Worm (Caenorhabditis elegans) whole organism, L2 larva: Measurements from ENCODE around the gene josd-1.

Source experiments
- Y55F3AM.14 ChIP-seq: fragments of 200-800 bp; sonication (Bioruptor generic); optimal IDR thresholded peaks from 2 replicates; lab custom pipeline; 2018; ENCODE audit warnings: mild to moderate bottlenecking, missing genetic modification characterization, missing compliant biosample characterization
- ZK546.5 ChIP-seq: sonication (generic microtip); optimal IDR thresholded peaks from 2 replicates; lab custom pipeline; 2017; ENCODE audit warnings: missing biosample characterization, missing genetic modification characterization
- aly-2 ChIP-seq: fragments of 150-350 bp; optimal IDR thresholded peaks from 2 replicates; lab custom pipeline; 2014; ENCODE audit warnings: missing biosample characterization, missing genetic modification characterization
- ama-1 ChIP-seq: fragments of 150-350 bp; optimal IDR thresholded peaks from 2 replicates; lab custom pipeline; 2018; ENCODE audit warnings: inconsistent platforms
- ceh-16 ChIP-seq: fragments of 150-350 bp; optimal IDR thresholded peaks from 2 replicates; lab custom pipeline; 2014; ENCODE audit warnings: missing biosample characterization, missing genetic modification characterization
- ceh-82 ChIP-seq: fragments of 150-350 bp; optimal IDR thresholded peaks from 2 replicates; lab custom pipeline; 2014; ENCODE audit warnings: missing biosample characterization, missing genetic modification characterization
- elt-3 ChIP-seq: sonication (generic microtip); optimal IDR thresholded peaks from 2 replicates; lab custom pipeline; 2017; ENCODE audit warnings: missing biosample characterization, missing genetic modification characterization
- fos-1 ChIP-seq: fragments of 150-350 bp; optimal IDR thresholded peaks from 2 replicates; lab custom pipeline; 2014; ENCODE audit warnings: missing biosample characterization, missing genetic modification characterization
- gmeb-1 ChIP-seq: fragments of 150-350 bp; optimal IDR thresholded peaks from 2 replicates; lab custom pipeline; 2014; ENCODE audit warnings: missing biosample characterization, missing genetic modification characterization
- lin-11 ChIP-seq: fragments of 150-350 bp; sonication (generic microtip); optimal IDR thresholded peaks from 2 replicates; lab custom pipeline; 2014; ENCODE audit warnings: missing biosample characterization, missing genetic modification characterization, inconsistent platforms, mixed read lengths
- lin-13 ChIP-seq: fragments of 150-350 bp; optimal IDR thresholded peaks from 2 replicates; lab custom pipeline; 2014; ENCODE audit warnings: missing biosample characterization, missing genetic modification reagents, missing genetic modification characterization
- lin-39 ChIP-seq: fragments of 150-350 bp; optimal IDR thresholded peaks from 2 replicates; lab custom pipeline; 2014; ENCODE audit warnings: missing biosample characterization, missing genetic modification reagents, missing genetic modification characterization
- lsy-2 ChIP-seq, 2 experiments: fragments of 150-350 bp in 1 of 2; sonication (generic microtip) in 1 of 2; optimal IDR thresholded peaks; 2 replicates each; lab custom pipeline; 2014 to 2017; ENCODE audit warnings: missing biosample characterization in 2 of 2, missing genetic modification characterization in 2 of 2
- mab-5 ChIP-seq: fragments of 150-350 bp; optimal IDR thresholded peaks from 2 replicates; lab custom pipeline; 2014; ENCODE audit warnings: missing biosample characterization, missing genetic modification characterization
- mdl-1 ChIP-seq, 2 experiments: fragments of 150-350 bp in 1 of 2; sonication (generic microtip) in 1 of 2; optimal IDR thresholded peaks; 2 replicates each; lab custom pipeline; 2017; ENCODE audit warnings: missing biosample characterization in 2 of 2, missing genetic modification characterization in 2 of 2
- nhr-10 ChIP-seq: sonication (generic microtip); optimal IDR thresholded peaks from 2 replicates; lab custom pipeline; 2017; ENCODE audit warnings: missing biosample characterization, missing genetic modification characterization
- nhr-12 ChIP-seq: fragments of 150-350 bp; optimal IDR thresholded peaks from 2 replicates; lab custom pipeline; 2014; ENCODE audit warnings: missing biosample characterization, missing genetic modification characterization
- nhr-129 ChIP-seq: fragments of 150-350 bp; optimal IDR thresholded peaks from 2 replicates; lab custom pipeline; 2014; ENCODE audit warnings: missing biosample characterization, missing genetic modification characterization
- nhr-21 ChIP-seq: fragments of 150-350 bp; optimal IDR thresholded peaks from 2 replicates; lab custom pipeline; 2014; ENCODE audit warnings: missing biosample characterization, missing genetic modification characterization
- nhr-23 ChIP-seq: fragments of 150-350 bp; optimal IDR thresholded peaks from 2 replicates; lab custom pipeline; 2014; ENCODE audit warnings: missing biosample characterization, missing genetic modification reagents, missing genetic modification characterization
- nhr-237 ChIP-seq: fragments of 150-350 bp; optimal IDR thresholded peaks from 2 replicates; lab custom pipeline; 2014; ENCODE audit warnings: missing biosample characterization, missing genetic modification characterization
- nhr-25 ChIP-seq: fragments of 150-350 bp; sonication (generic microtip); optimal IDR thresholded peaks from 3 replicates; lab custom pipeline; 2014; ENCODE audit warnings: missing biosample characterization, missing genetic modification characterization
- nhr-6 ChIP-seq: fragments of 150-350 bp; optimal IDR thresholded peaks from 2 replicates; lab custom pipeline; 2014; ENCODE audit warnings: missing biosample characterization, missing genetic modification characterization
- skn-1 ChIP-seq: sonication (generic microtip); optimal IDR thresholded peaks from 2 replicates; lab custom pipeline; 2017; ENCODE audit warnings: missing biosample characterization, missing genetic modification characterization
- sma-3 ChIP-seq: sonication (generic microtip); optimal IDR thresholded peaks from 2 replicates; lab custom pipeline; 2016; ENCODE audit warnings: missing genetic modification reagents, missing genetic modification characterization, missing compliant biosample characterization
- sma-9 ChIP-seq, 2 experiments: fragments of 150-350 bp in 1 of 2; sonication (generic microtip) in 1 of 2; optimal IDR thresholded peaks; 2 replicates each; lab custom pipeline; 2014 to 2016; ENCODE audit warnings: missing genetic modification characterization in 2 of 2, mild to moderate bottlenecking in 1 of 2, missing biosample characterization in 1 of 2, missing compliant biosample characterization in 1 of 2, missing genetic modification reagents in 1 of 2, moderate library complexity in 1 of 2
- snpc-4 ChIP-seq: fragments of 150-350 bp; optimal IDR thresholded peaks from 2 replicates; lab custom pipeline; 2014; ENCODE audit warnings: missing biosample characterization, missing genetic modification characterization
- unc-39 ChIP-seq: fragments of 150-350 bp; optimal IDR thresholded peaks from 2 replicates; lab custom pipeline; 2014; ENCODE audit warnings: missing biosample characterization, missing genetic modification characterization
- unc-55 ChIP-seq: fragments of 150-350 bp; sonication (generic microtip); optimal IDR thresholded peaks from 3 replicates; lab custom pipeline; 2014; ENCODE audit warnings: missing biosample characterization, missing genetic modification reagents, missing genetic modification characterization
- zag-1 ChIP-seq: fragments of 150-350 bp; optimal IDR thresholded peaks from 2 replicates; lab custom pipeline; 2014; ENCODE audit warnings: missing biosample characterization, missing genetic modification characterization
- ztf-1 ChIP-seq: fragments of 200-800 bp; sonication (Bioruptor generic); conservative IDR thresholded peaks from 2 replicates; pipeline ENCODE4 v1.3.6; 2022; ENCODE audit warnings: missing genetic modification characterization, missing compliant biosample characterization
- ztf-11 ChIP-seq: sonication (generic microtip); optimal IDR thresholded peaks from 2 replicates; lab custom pipeline; 2017; ENCODE audit warnings: missing biosample characterization, missing genetic modification characterization

Gene josd-1

DNA sequence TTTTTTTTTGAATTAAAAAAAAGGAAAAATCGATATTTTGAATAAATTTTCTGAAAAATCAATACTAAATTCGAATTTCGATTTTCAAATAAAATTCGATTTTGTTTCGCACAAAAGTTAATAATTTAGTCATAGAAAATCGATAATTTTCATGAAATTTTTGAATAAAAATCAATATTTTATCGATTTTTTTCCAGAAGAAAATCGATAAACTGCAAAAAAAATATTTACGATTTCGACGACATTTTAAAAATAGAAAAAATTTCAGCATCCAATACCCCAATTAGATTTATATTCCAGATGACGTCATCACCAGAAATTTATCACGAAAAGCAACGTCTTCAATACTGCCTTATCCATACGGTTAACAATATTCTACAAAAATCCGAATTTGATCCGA, at the start of gene josd-1:
Gene josd-1 (plus strand): TSS at position 301 of the 400 bp plus-strand sequence.
- TF ChIP-seq aly-2: no peak
- TF ChIP-seq ztf-1 (GFP tag; lab: Robert Waterston, UW): no peak
- no peak for TF ChIP-seq lin-13 (GFP tag; lab: Kevin White, UChicago)
- no peak for TF ChIP-seq lin-39 (tag; lab: Kevin White, UChicago)
- no peak for TF ChIP-seq nhr-23 (tag; lab: Kevin White, UChicago)
- no peak for TF ChIP-seq zag-1 (tag; lab: Kevin White, UChicago)
- TF ChIP-seq nhr-129 (tag; lab: Kevin White, UChicago): no peak
- no peak for TF ChIP-seq ztf-11
- TF ChIP-seq elt-3: no peak
- TF ChIP-seq gmeb-1: no peak
- no peak for TF ChIP-seq snpc-4
- TF ChIP-seq nhr-6 (tag; lab: Kevin White, UChicago): no peak

DNA sequence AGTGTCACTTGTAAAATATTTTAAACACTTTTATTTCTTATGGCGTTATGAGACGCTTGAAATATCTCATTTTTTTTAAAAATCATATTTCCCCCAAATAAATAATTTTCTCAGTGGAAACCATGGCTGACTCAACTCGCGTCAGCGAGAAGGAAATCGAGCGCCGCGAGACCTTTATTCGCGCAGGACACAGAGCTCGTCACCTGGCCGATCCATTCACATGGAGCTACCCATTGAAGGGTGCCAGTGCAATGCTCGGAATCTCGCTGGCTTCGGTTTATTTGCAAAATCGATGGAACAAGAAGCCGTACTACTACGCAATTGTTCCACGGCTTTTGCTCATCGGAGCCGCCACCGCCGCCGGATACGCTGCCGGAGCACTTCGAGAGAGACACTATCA, 49.7 kb upstream of the josd-1 start, which contains the start of gene nduc-2:
Gene nduc-2 (plus strand): TSS at position 113 of the 400 bp plus-strand sequence.
- TF ChIP-seq lin-11 (tag; lab: Kevin White, UChicago) (no peak), ceh-82 (no peak), sma-3 (GFP tag; lab: Kevin White, UChicago) (peak; percentile 29), lsy-2 (tag; optimal IDR thresholded peaks at IDR 0.05; lab: Kevin White, UChicago) (peak in 1 of 2 experiments; percentile 13), ZK546.5 (tag; lab: Kevin White, UChicago) (no peak), lin-39 (tag; lab: Kevin White, UChicago) (no peak)
- TF ChIP-seq, all 48 proteins: peak for 2

DNA sequence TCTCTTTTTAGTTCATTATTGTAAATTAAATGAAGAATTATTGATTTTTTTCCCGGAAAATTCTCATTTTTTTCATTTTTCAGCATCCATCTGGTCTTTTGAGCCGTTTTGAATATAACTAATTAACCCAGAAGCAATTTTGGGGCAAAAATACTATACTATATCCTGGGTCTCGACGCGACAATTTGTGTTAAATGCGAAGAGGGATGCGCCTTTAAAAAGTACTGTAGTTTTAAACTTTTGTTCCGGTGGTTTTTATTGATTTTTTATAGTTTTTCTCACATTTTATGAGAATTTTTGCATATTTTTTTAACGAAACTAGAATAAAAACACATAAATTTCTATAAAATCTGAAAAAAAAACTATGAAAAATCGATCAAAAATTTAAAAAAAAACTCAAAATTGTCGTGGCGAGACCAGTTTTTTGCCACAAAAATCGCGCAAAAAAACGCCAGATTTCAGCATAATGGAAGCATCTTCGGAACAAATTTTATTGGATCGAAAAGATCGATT, 48.4 kb upstream of the josd-1 start, which contains the start of gene tbcc-1:
Gene tbcc-1 (plus strand): TSS at position 463 of the 513 bp plus-strand sequence.
- TF ChIP-seq ceh-16 (tag; lab: Kevin White, UChicago) (no peak), ceh-82 (no peak), lin-39 (tag; lab: Kevin White, UChicago) (no peak), nhr-10 (tag; lab: Kevin White, UChicago) (no peak), nhr-25 (tag; lab: Kevin White, UChicago) (no peak), unc-55 (no peak), mdl-1 (tag; optimal IDR thresholded peaks at IDR 0.05; lab: Kevin White, UChicago) (no peak), nhr-237 (no peak), fos-1 (tag; lab: Kevin White, UChicago) (no peak), unc-39 (tag; lab: Kevin White, UChicago) (no peak), lin-11 (tag; lab: Kevin White, UChicago) (no peak), ama-1 (lab: Kevin White, UChicago) (no peak), nhr-12 (tag; lab: Kevin White, UChicago) (no peak), sma-9 (GFP tag; optimal IDR thresholded peaks at IDR 0.05; lab: Kevin White, UChicago) (no peak), sma-9 (tag; optimal IDR thresholded peaks at IDR 0.05; lab: Kevin White, UChicago) (no peak), mab-5 (tag; lab: Kevin White, UChicago) (no peak), nhr-21 (tag; lab: Kevin White, UChicago) (no peak), lsy-2 (tag; optimal IDR thresholded peaks at IDR 0.05; lab: Kevin White, UChicago) (no peak), Y55F3AM.14 (GFP tag; lab: Kevin White, UChicago) (no peak)

ce11 chrIII:2794057-2794456, 42.4 kb upstream of the josd-1 start:
- TF ChIP-seq mab-5 (tag; lab: Kevin White, UChicago) (no peak), skn-1 (tag; lab: Kevin White, UChicago) (no peak)

DNA sequence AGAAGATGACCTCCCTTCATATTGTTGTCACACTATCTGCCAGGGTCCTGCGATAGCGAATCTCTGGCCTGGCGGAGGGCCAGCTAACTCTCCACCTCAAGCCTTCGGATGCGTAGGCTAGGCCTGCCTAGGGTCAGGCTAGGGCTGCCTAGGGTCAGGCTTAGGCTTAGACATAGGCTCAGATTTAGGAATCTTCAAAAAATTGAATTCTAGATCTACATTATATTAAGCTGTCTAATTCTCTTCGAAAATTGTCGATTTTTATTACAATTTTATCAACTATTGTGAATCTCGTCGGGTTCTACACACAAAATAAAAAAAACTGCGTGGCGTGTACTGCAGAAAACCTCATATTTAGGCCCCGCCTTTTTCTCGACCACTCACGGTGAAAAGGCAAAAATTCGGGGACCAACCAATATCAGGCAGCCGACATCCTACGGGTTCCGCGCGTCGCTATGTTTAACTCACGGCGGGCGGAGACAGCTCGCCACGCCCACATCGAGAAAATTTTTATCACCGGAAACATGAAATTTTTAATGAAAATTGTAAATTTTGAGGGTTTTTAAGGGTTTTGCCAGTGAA, 40.9 kb upstream of the josd-1 start:
- no peak for TF ChIP-seq gmeb-1
- no peak for TF ChIP-seq nhr-6 (tag; lab: Kevin White, UChicago)
- TF ChIP-seq unc-39 (tag; lab: Kevin White, UChicago): no peak
- no peak for TF ChIP-seq mdl-1 (tag; optimal IDR thresholded peaks at IDR 0.05; lab: Kevin White, UChicago)
- no peak for TF ChIP-seq nhr-129 (tag; lab: Kevin White, UChicago)
